Worm (Caenorhabditis elegans) whole organism, late embryonic: Measurements from ENCODE around the gene srh-218.

Source experiments
- C08G9.2 ChIP-seq: sonication (generic microtip); optimal IDR thresholded peaks from 2 replicates; lab custom pipeline; 2016; ENCODE audit warnings: mild to moderate bottlenecking, missing genetic modification characterization, moderate library complexity, missing compliant biosample characterization
- C38D4.7 ChIP-seq: fragments of 200-800 bp; sonication (Bioruptor generic); optimal IDR thresholded peaks from 2 replicates; lab custom pipeline; 2018; ENCODE audit warnings: mild to moderate bottlenecking, missing genetic modification characterization, moderate library complexity, missing compliant biosample characterization
- K02D7.2 ChIP-seq: sonication (generic microtip); optimal IDR thresholded peaks from 2 replicates; lab custom pipeline; 2017; ENCODE audit warnings: mild to moderate bottlenecking, missing genetic modification characterization, missing compliant biosample characterization
- T23F11.4 ChIP-seq: fragments of 200-800 bp; sonication (Bioruptor generic); optimal IDR thresholded peaks from 2 replicates; lab custom pipeline; 2018; ENCODE audit warnings: mild to moderate bottlenecking, missing genetic modification characterization, missing compliant biosample characterization
- ama-1 ChIP-seq: fragments of 150-350 bp; optimal IDR thresholded peaks from 2 replicates; lab custom pipeline; 2014
- ceh-14 ChIP-seq: sonication (generic microtip); optimal IDR thresholded peaks from 2 replicates; lab custom pipeline; 2016; ENCODE audit warnings: missing genotype, missing genetic modification characterization, missing compliant biosample characterization
- ceh-18 ChIP-seq: sonication (generic microtip); optimal IDR thresholded peaks from 2 replicates; lab custom pipeline; 2016; ENCODE audit warnings: missing genetic modification characterization, missing compliant biosample characterization
- ceh-19 ChIP-seq: fragments of 200-800 bp; sonication (Bioruptor generic); optimal IDR thresholded peaks from 2 replicates; lab custom pipeline; 2018; ENCODE audit warnings: mild to moderate bottlenecking, missing genetic modification characterization, missing compliant biosample characterization
- ceh-22 ChIP-seq: sonication (generic microtip); optimal IDR thresholded peaks from 2 replicates; lab custom pipeline; 2017; ENCODE audit warnings: missing biosample characterization, missing genetic modification characterization
- ceh-24 ChIP-seq: sonication (generic microtip); optimal IDR thresholded peaks from 2 replicates; lab custom pipeline; 2016; ENCODE audit warnings: mild to moderate bottlenecking, missing genetic modification characterization, missing compliant biosample characterization
- ceh-31 ChIP-seq: sonication (generic microtip); optimal IDR thresholded peaks from 2 replicates; lab custom pipeline; 2016; ENCODE audit warnings: missing genetic modification characterization, missing compliant biosample characterization
- ceh-34 ChIP-seq: sonication (generic microtip); optimal IDR thresholded peaks from 2 replicates; lab custom pipeline; 2016; ENCODE audit warnings: mild to moderate bottlenecking, missing genetic modification characterization, missing compliant biosample characterization
- ceh-45 ChIP-seq: fragments of 200-800 bp; sonication (Bioruptor generic); IDR thresholded peaks from 2 replicates; pipeline ENCODE4 v1.3.6; 2022; ENCODE audit warnings: missing genetic modification reagents, missing genetic modification characterization, missing compliant biosample characterization
- ceh-6 ChIP-seq: fragments of 200-800 bp; sonication (Bioruptor generic); optimal IDR thresholded peaks from 2 replicates; lab custom pipeline; 2018; ENCODE audit warnings: mild to moderate bottlenecking, missing genetic modification characterization, missing compliant biosample characterization
- ceh-9 ChIP-seq: sonication (generic microtip); optimal IDR thresholded peaks from 2 replicates; lab custom pipeline; 2016; ENCODE audit warnings: mild to moderate bottlenecking, missing genetic modification characterization, inconsistent platforms, missing compliant biosample characterization
- che-1 ChIP-seq: sonication (generic microtip); optimal IDR thresholded peaks from 2 replicates; lab custom pipeline; 2016; ENCODE audit warnings: mild to moderate bottlenecking, missing genetic modification characterization, missing compliant biosample characterization
- dmd-4 ChIP-seq: sonication (generic microtip); optimal IDR thresholded peaks from 2 replicates; lab custom pipeline; 2016; ENCODE audit warnings: borderline replicate concordance, missing genetic modification characterization, missing compliant biosample characterization
- dve-1 ChIP-seq: sonication (generic microtip); optimal IDR thresholded peaks from 2 replicates; lab custom pipeline; 2017; ENCODE audit warnings: antibody characterized with exemption, mild to moderate bottlenecking, missing genetic modification characterization, missing compliant biosample characterization
- elt-2 ChIP-seq: sonication (generic microtip); optimal IDR thresholded peaks from 2 replicates; lab custom pipeline; 2016; ENCODE audit warnings: missing genetic modification reagents, missing genetic modification characterization, missing compliant biosample characterization
- eyg-1 ChIP-seq: sonication (generic microtip); optimal IDR thresholded peaks from 2 replicates; lab custom pipeline; 2016; ENCODE audit warnings: missing genotype, missing genetic modification characterization, missing compliant biosample characterization
- fkh-6 ChIP-seq: sonication (generic microtip); optimal IDR thresholded peaks from 2 replicates; lab custom pipeline; 2016; ENCODE audit warnings: missing genetic modification characterization, missing compliant biosample characterization
- gmeb-2 ChIP-seq: sonication (generic microtip); optimal IDR thresholded peaks from 2 replicates; lab custom pipeline; 2016; ENCODE audit warnings: missing genetic modification characterization, inconsistent platforms, missing compliant biosample characterization
- hlh-13 ChIP-seq: fragments of 200-800 bp; sonication (Bioruptor generic); optimal IDR thresholded peaks from 2 replicates; lab custom pipeline; 2018; ENCODE audit warnings: mild to moderate bottlenecking, missing genetic modification characterization, missing compliant biosample characterization
- hlh-15 ChIP-seq: sonication (generic microtip); optimal IDR thresholded peaks from 2 replicates; lab custom pipeline; 2016; ENCODE audit warnings: missing genetic modification characterization, missing compliant biosample characterization
- hlh-30 ChIP-seq: sonication (generic microtip); optimal IDR thresholded peaks from 2 replicates; lab custom pipeline; 2017; ENCODE audit warnings: antibody characterized with exemption, missing genetic modification characterization, missing compliant biosample characterization; ENCODE audit not compliant: insufficient read depth
- hlh-6 ChIP-seq: sonication (generic microtip); optimal IDR thresholded peaks from 2 replicates; lab custom pipeline; 2016; ENCODE audit warnings: missing genotype, missing genetic modification characterization, missing compliant biosample characterization
- hlh-8 ChIP-seq: sonication (generic microtip); optimal IDR thresholded peaks from 2 replicates; lab custom pipeline; 2016; ENCODE audit warnings: missing genotype, missing genetic modification characterization, missing compliant biosample characterization
- lim-6 ChIP-seq: sonication (generic microtip); optimal IDR thresholded peaks from 2 replicates; lab custom pipeline; 2016; ENCODE audit warnings: missing genetic modification characterization, missing compliant biosample characterization
- lin-11 ChIP-seq: fragments of 200-800 bp; sonication (Bioruptor generic); optimal IDR thresholded peaks from 2 replicates; lab custom pipeline; 2018; ENCODE audit warnings: mild to moderate bottlenecking, missing genetic modification characterization, missing compliant biosample characterization
- madf-2 ChIP-seq: sonication (generic microtip); optimal IDR thresholded peaks from 2 replicates; lab custom pipeline; 2017; ENCODE audit warnings: missing genetic modification characterization, missing compliant biosample characterization
- mec-3 ChIP-seq: sonication (generic microtip); optimal IDR thresholded peaks from 2 replicates; lab custom pipeline; 2016; ENCODE audit warnings: borderline replicate concordance, missing genetic modification characterization, missing compliant biosample characterization
- nfya-1 ChIP-seq: sonication (generic microtip); optimal IDR thresholded peaks from 2 replicates; lab custom pipeline; 2017; ENCODE audit warnings: missing genetic modification characterization, mild to moderate bottlenecking, missing compliant biosample characterization, antibody characterized with exemption, moderate library complexity
- nhr-11 ChIP-seq: fragments of 150-350 bp; optimal IDR thresholded peaks from 2 replicates; lab custom pipeline; 2014; ENCODE audit warnings: missing biosample characterization, missing genetic modification characterization
- nhr-232 ChIP-seq: sonication (generic microtip); optimal IDR thresholded peaks from 2 replicates; lab custom pipeline; 2016; ENCODE audit warnings: missing genetic modification characterization, missing compliant biosample characterization
- pag-3 ChIP-seq: sonication (generic microtip); optimal IDR thresholded peaks from 2 replicates; lab custom pipeline; 2016; ENCODE audit warnings: missing compliant biosample characterization, missing genetic modification characterization, borderline replicate concordance
- pat-9 ChIP-seq: fragments of 200-800 bp; sonication (Bioruptor generic); optimal IDR thresholded peaks from 2 replicates; lab custom pipeline; 2018; ENCODE audit warnings: mild to moderate bottlenecking, missing genetic modification characterization, moderate library complexity, missing compliant biosample characterization
- pha-2 ChIP-seq: sonication (generic microtip); optimal IDR thresholded peaks from 2 replicates; lab custom pipeline; 2017; ENCODE audit warnings: mild to moderate bottlenecking, missing genetic modification characterization, missing compliant biosample characterization
- pha-4 ChIP-seq: fragments of 150-350 bp; optimal IDR thresholded peaks from 2 replicates; lab custom pipeline; 2018; ENCODE audit warnings: missing biosample characterization, missing genetic modification reagents, missing genetic modification characterization
- pqm-1 ChIP-seq: sonication (generic microtip); optimal IDR thresholded peaks from 2 replicates; lab custom pipeline; 2016; ENCODE audit warnings: missing genetic modification characterization, missing compliant biosample characterization
- ref-2 ChIP-seq: sonication (generic microtip); optimal IDR thresholded peaks from 2 replicates; lab custom pipeline; 2016; ENCODE audit warnings: missing genetic modification characterization, missing compliant biosample characterization
- sdc-2 ChIP-seq: sonication (generic microtip); optimal IDR thresholded peaks from 2 replicates; lab custom pipeline; 2016; ENCODE audit warnings: missing genotype, missing genetic modification characterization, missing compliant biosample characterization
- sox-2 ChIP-seq: fragments of 200-800 bp; sonication (Bioruptor generic); IDR thresholded peaks from 2 replicates; pipeline ENCODE4 v1.3.6; 2022; ENCODE audit warnings: missing genetic modification reagents, missing genetic modification characterization, missing compliant biosample characterization
- sox-4 ChIP-seq: sonication (generic microtip); optimal IDR thresholded peaks from 2 replicates; lab custom pipeline; 2017; ENCODE audit warnings: mild to moderate bottlenecking, missing genetic modification characterization, inconsistent platforms, missing compliant biosample characterization
- syd-9 ChIP-seq: sonication (generic microtip); optimal IDR thresholded peaks from 2 replicates; lab custom pipeline; 2016; ENCODE audit warnings: mild to moderate bottlenecking, missing genetic modification characterization, moderate library complexity, missing compliant biosample characterization
- tbx-2 ChIP-seq: sonication (generic microtip); optimal IDR thresholded peaks from 2 replicates; lab custom pipeline; 2016; ENCODE audit warnings: missing genetic modification characterization, missing compliant biosample characterization
- tbx-7 ChIP-seq: sonication (generic microtip); optimal IDR thresholded peaks from 2 replicates; lab custom pipeline; 2016; ENCODE audit warnings: missing genotype, missing genetic modification characterization, missing compliant biosample characterization
- ttx-3 ChIP-seq: sonication (generic microtip); optimal IDR thresholded peaks from 2 replicates; lab custom pipeline; 2016; ENCODE audit warnings: missing genetic modification reagents, missing genetic modification characterization, missing compliant biosample characterization
- unc-3 ChIP-seq, 2 experiments: fragments of 200-800 bp in 1 of 2; sonication (Bioruptor generic) in 1 of 2; sonication (generic microtip) in 1 of 2; conservative IDR thresholded peaks in 1 of 2; optimal IDR thresholded peaks in 1 of 2; 2 replicates each; pipeline versions ENCODE4 v1.3.6 to Lab custom; 2016 to 2022; ENCODE audit warnings: missing compliant biosample characterization in 2 of 2, missing genetic modification characterization in 2 of 2, missing genetic modification reagents in 1 of 2
- unc-42 ChIP-seq: sonication (generic microtip); optimal IDR thresholded peaks from 2 replicates; lab custom pipeline; 2016; ENCODE audit warnings: missing genotype, missing genetic modification characterization, missing compliant biosample characterization
- unc-86 ChIP-seq: sonication (generic microtip); optimal IDR thresholded peaks from 2 replicates; lab custom pipeline; 2016; ENCODE audit warnings: missing genetic modification characterization, missing compliant biosample characterization

The srh-218 gene

DNA sequence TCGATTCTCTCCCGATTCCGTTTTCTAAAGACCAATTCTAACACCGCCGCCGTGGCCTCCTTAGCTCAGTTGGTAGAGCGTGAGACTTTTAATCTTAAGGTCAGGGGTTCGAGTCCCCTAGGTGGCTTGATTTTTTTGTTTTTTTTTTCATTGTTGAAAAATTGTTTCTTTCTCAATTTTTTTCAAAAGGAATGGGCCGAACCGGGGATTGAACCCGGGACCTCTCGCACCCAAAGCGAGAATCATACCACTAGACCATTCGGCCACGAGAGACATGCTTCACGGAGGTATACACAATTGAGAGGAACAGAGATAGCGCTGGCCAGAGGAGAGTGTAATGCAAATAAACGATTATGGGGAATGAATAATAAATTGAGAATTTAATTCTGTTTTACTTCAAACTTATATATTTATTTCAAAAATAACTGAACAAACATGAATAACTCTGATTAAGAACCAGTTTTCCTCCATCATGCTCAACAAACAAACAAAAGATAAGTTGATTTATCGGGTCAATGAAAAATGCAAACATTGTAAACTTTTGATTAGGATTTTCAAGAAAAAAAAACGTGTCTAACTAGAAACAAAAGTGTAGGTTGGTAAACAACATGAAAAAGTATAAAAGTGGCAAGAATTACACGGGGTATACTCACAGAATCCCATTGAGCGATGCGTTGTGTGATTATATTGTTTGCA is 28.6 kb upstream of the srh-218 start, which contains the start of gene pqn-71 (continued):
- TF ChIP-seq tbx-7 (tag; lab: Kevin White, UChicago) = peak; percentile 61
- peak; percentile 18 for TF ChIP-seq ceh-9 (tag; lab: Kevin White, UChicago)
- TF ChIP-seq ceh-19 (GFP tag; lab: Kevin White, UChicago) = peak; percentile 84
- peak; percentile 67 for TF ChIP-seq hlh-13 (GFP tag; lab: Kevin White, UChicago)
- TF ChIP-seq sdc-2 (tag; lab: Kevin White, UChicago) = peak; percentile 80
- peak; percentile 86 for TF ChIP-seq hlh-6 (tag; lab: Kevin White, UChicago)
- no peak for TF ChIP-seq mec-3 (tag; lab: Kevin White, UChicago)
- no peak for TF ChIP-seq ama-1 (lab: Kevin White, UChicago)
- TF ChIP-seq dmd-4 (tag; lab: Kevin White, UChicago) = peak; percentile 93
- TF ChIP-seq eyg-1 (tag; lab: Kevin White, UChicago) = peak; percentile 47
- peak; percentile 72 for TF ChIP-seq ceh-18 (tag; lab: Kevin White, UChicago)
- TF ChIP-seq lin-11 (tag; lab: Kevin White, UChicago) = peak; percentile 74
- TF ChIP-seq sox-2 (GFP tag; lab: Robert Waterston, UW) = peak; percentile 72
- peak; percentile 39 for TF ChIP-seq hlh-8 (tag; lab: Kevin White, UChicago)
- TF ChIP-seq hlh-15 (tag; lab: Kevin White, UChicago) = peak; percentile 69
- TF ChIP-seq pqm-1 (tag; lab: Kevin White, UChicago) = peak; percentile 87
- TF ChIP-seq lim-6 (tag; lab: Kevin White, UChicago) = peak; percentile 72
- peak; percentile 77 for TF ChIP-seq sox-4 (tag; lab: Kevin White, UChicago)
- peak; percentile 86 for TF ChIP-seq ceh-34 (tag; lab: Kevin White, UChicago)
- peak; percentile 86 for TF ChIP-seq gmeb-2 (tag; lab: Kevin White, UChicago)
- TF ChIP-seq ceh-45 (GFP tag; lab: Robert Waterston, UW) = peak; percentile 73
- peak; percentile 77 for TF ChIP-seq nfya-1 (tag; lab: Kevin White, UChicago)
- TF ChIP-seq elt-2 (tag; lab: Kevin White, UChicago) = peak; percentile 91
- TF ChIP-seq ceh-24 (tag; lab: Kevin White, UChicago) = peak; percentile 66
- peak; percentile 61 for TF ChIP-seq ceh-31 (tag; lab: Kevin White, UChicago)
- peak; percentile 83 for TF ChIP-seq fkh-6 (tag; lab: Kevin White, UChicago)
- peak; percentile 90 for TF ChIP-seq madf-2 (tag; lab: Kevin White, UChicago)
- TF ChIP-seq pat-9 (tag; lab: Kevin White, UChicago) = peak; percentile 87
- TF ChIP-seq ceh-22 (tag; lab: Kevin White, UChicago) = no peak
- peak; percentile 83 for TF ChIP-seq unc-86 (tag; lab: Kevin White, UChicago)
- peak; percentile 78 for TF ChIP-seq K02D7.2 (tag; lab: Kevin White, UChicago)
- TF ChIP-seq ceh-6 (GFP tag; lab: Kevin White, UChicago) = peak; percentile 79
- peak; percentile 82 for TF ChIP-seq tbx-2 (tag; lab: Kevin White, UChicago)
- peak; percentile 30 for TF ChIP-seq pag-3
- TF ChIP-seq nhr-11 = no peak
- TF ChIP-seq T23F11.4 (GFP tag; lab: Kevin White, UChicago) = peak; percentile 79
- peak; percentile 2 for TF ChIP-seq unc-42 (tag; lab: Kevin White, UChicago)
- TF ChIP-seq ttx-3 (tag; lab: Kevin White, UChicago) = peak; percentile 84
- peak; percentile 84 for TF ChIP-seq syd-9 (tag; lab: Kevin White, UChicago)
- peak; percentile 79 for TF ChIP-seq nhr-232 (tag; lab: Kevin White, UChicago)
- TF ChIP-seq che-1 (tag; lab: Kevin White, UChicago) = peak; percentile 80
- no peak for TF ChIP-seq pha-4 (tag; lab: Kevin White, UChicago)
- peak; percentile 83 for TF ChIP-seq dve-1 (tag; lab: Kevin White, UChicago)
- peak; percentile 80 for TF ChIP-seq pha-2
- peak; percentile 72 for TF ChIP-seq C38D4.7 (GFP tag; lab: Kevin White, UChicago)
- peak; percentile 75 for TF ChIP-seq unc-3 (GFP tag; conservative IDR thresholded peaks at IDR 0.05; lab: Robert Waterston, UW)
- TF ChIP-seq unc-3 (tag; optimal IDR thresholded peaks at IDR 0.05; lab: Kevin White, UChicago) = peak; percentile 88
- peak; percentile 89 for TF ChIP-seq ceh-14 (tag; lab: Kevin White, UChicago)
- peak; percentile 47 for TF ChIP-seq hlh-30 (tag; lab: Kevin White, UChicago)
- TF ChIP-seq C08G9.2 (tag; lab: Kevin White, UChicago) = peak; percentile 79
- peak; percentile 79 for TF ChIP-seq ref-2
